Worm (Caenorhabditis elegans) whole organism, mixed stage, embryonic: ENCODE measurements around the gene end-3.

ENCODE experiments used
- M03D4.4 ChIP-seq: sonication (generic microtip); optimal IDR thresholded peaks from 2 replicates; lab custom pipeline; 2017; ENCODE audit warnings: mild to moderate bottlenecking, missing genetic modification characterization, missing compliant biosample characterization
- ceh-39 ChIP-seq: fragments of 150-350 bp; optimal IDR thresholded peaks from 2 replicates; lab custom pipeline; 2014; ENCODE audit warnings: missing biosample characterization, missing genetic modification characterization
- elt-3 ChIP-seq: fragments of 150-350 bp; optimal IDR thresholded peaks from 2 replicates; lab custom pipeline; 2014; ENCODE audit warnings: missing biosample characterization, missing genetic modification characterization
- lin-13 ChIP-seq: fragments of 150-350 bp; optimal IDR thresholded peaks from 2 replicates; lab custom pipeline; 2014; ENCODE audit warnings: missing biosample characterization, missing genetic modification characterization
- lsy-2 ChIP-seq: fragments of 150-350 bp; optimal IDR thresholded peaks from 2 replicates; lab custom pipeline; 2014; ENCODE audit warnings: missing biosample characterization, missing genetic modification characterization
- nhr-12 ChIP-seq: fragments of 150-350 bp; optimal IDR thresholded peaks from 2 replicates; lab custom pipeline; 2014; ENCODE audit warnings: missing biosample characterization, missing genetic modification characterization
- nhr-28 ChIP-seq: fragments of 150-350 bp; optimal IDR thresholded peaks from 2 replicates; lab custom pipeline; 2014; ENCODE audit warnings: missing biosample characterization, missing genetic modification characterization
- pha-4 ChIP-seq: fragments of 150-350 bp; optimal IDR thresholded peaks from 2 replicates; lab custom pipeline; 2018; ENCODE audit warnings: missing biosample characterization, missing genetic modification reagents, missing genetic modification characterization
- unc-120 ChIP-seq: sonication (generic microtip); optimal IDR thresholded peaks from 2 replicates; lab custom pipeline; 2017; ENCODE audit warnings: missing genetic modification characterization, missing compliant biosample characterization; ENCODE audit not compliant: poor library complexity, severe bottlenecking
- unc-39 ChIP-seq: fragments of 150-350 bp; optimal IDR thresholded peaks from 2 replicates; lab custom pipeline; 2014; ENCODE audit warnings: missing biosample characterization, missing genetic modification characterization
- unc-62 ChIP-seq: fragments of 150-350 bp; optimal IDR thresholded peaks from 2 replicates; lab custom pipeline; 2014; ENCODE audit warnings: missing biosample characterization, missing genetic modification reagents, missing genetic modification characterization
- ztf-11 ChIP-seq: fragments of 150-350 bp; optimal IDR thresholded peaks from 2 replicates; lab custom pipeline; 2014; ENCODE audit warnings: missing biosample characterization, missing genetic modification characterization

- no peak for TF ChIP-seq unc-39 (tag; lab: Kevin White, UChicago)
- TF ChIP-seq lin-13 (tag; lab: Kevin White, UChicago), result no peak
- TF ChIP-seq ceh-39 (tag; lab: Kevin White, UChicago), result no peak
- no peak for TF ChIP-seq ztf-11
- TF ChIP-seq unc-62 (GFP tag; lab: Kevin White, UChicago), result no peak
- TF ChIP-seq nhr-28 (tag; lab: Kevin White, UChicago), result no peak
- no peak for TF ChIP-seq nhr-12 (tag; lab: Kevin White, UChicago)
- TF ChIP-seq unc-120 (tag; lab: Kevin White, UChicago), result no peak
- no peak for TF ChIP-seq pha-4 (tag; lab: Kevin White, UChicago)
- no peak for TF ChIP-seq M03D4.4 (tag; lab: Kevin White, UChicago)
- TF ChIP-seq elt-3 (tag; lab: Kevin White, UChicago), result no peak
- TF ChIP-seq lsy-2 (tag; lab: Kevin White, UChicago), result no peak
Observed at ce11 chrV:14003587-14004156, 10.8 kb upstream of the end-3 start.
